Worm (Caenorhabditis elegans): ENCODE results near the gene Y59C2A.1.

DNA sequence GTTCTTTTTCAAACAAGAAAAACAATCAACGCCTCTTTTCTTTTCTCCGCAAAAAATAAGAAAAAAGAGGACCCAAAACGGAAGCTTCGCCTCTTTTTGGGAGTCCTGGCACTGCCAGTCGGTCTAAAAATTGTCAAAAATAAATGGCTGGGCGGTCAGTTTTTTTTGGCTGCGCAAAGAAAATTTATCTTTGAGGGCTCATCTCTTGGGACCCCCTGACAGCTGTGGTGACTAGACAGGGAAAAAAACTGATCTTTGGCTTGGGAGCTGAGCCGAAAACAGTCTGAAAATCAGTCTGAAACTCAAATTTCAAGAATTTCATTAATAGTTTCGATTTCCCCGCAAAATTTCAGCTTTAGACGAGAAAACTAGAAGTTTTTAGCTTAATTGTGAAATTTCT is 17.4 kb upstream of the Y59C2A.1 start:
- TF ChIP-seq scrt-1 (GFP tag; IDR thresholded peaks at IDR 0.05) (no peak), ceh-13 (GFP tag; optimal IDR thresholded peaks at IDR 0.05) (no peak), flt-1 (GFP tag; IDR thresholded peaks at IDR 0.05) (no peak), ama-1 (optimal IDR thresholded peaks at IDR 0.05) (no peak), hmbx-1 (tag; optimal IDR thresholded peaks at IDR 0.05) (no peak), tbx-11 (GFP tag; IDR thresholded peaks at IDR 0.05) (no peak), F13C5.2 (tag; optimal IDR thresholded peaks at IDR 0.05) (no peak), tra-4 (tag; optimal IDR thresholded peaks at IDR 0.05) (no peak), aly-1 (tag; optimal IDR thresholded peaks at IDR 0.05) (no peak), pes-1 (GFP tag; IDR thresholded peaks at IDR 0.05) (no peak)
